Fruit fly (Drosophila melanogaster) whole organism, prepupa: ENCODE measurements around the gene Nmdar1.

Experiments used
- Blimp-1 ChIP-seq: fragments of 200-800 bp; sonication (Bioruptor generic); optimal IDR thresholded peaks from 3 replicates; lab custom pipeline; 2017; ENCODE audit warnings: missing biosample characterization, missing genetic modification characterization, mild to moderate bottlenecking, moderate library complexity, missing genetic modification reagents
- CG1621 ChIP-seq: fragments of 200-800 bp; sonication (Bioruptor generic); optimal IDR thresholded peaks from 3 replicates; lab custom pipeline; 2018; ENCODE audit warnings: missing biosample characterization, mild to moderate bottlenecking, missing genetic modification characterization
- CG32006 ChIP-seq: fragments of 200-800 bp; sonication (Bioruptor generic); optimal IDR thresholded peaks from 3 replicates; lab custom pipeline; 2017; ENCODE audit warnings: missing biosample characterization, mild to moderate bottlenecking, missing genetic modification characterization
- CG3919 ChIP-seq: fragments of 200-800 bp; sonication (Bioruptor generic); optimal IDR thresholded peaks from 3 replicates; lab custom pipeline; 2016; ENCODE audit warnings: missing biosample characterization, missing genetic modification characterization
- CG7368 ChIP-seq: fragments of 200-800 bp; sonication (Bioruptor generic); optimal IDR thresholded peaks from 3 replicates; lab custom pipeline; 2016; ENCODE audit warnings: missing biosample characterization, missing genetic modification characterization
- Eip78C ChIP-seq: fragments of 200-800 bp; sonication (Bioruptor generic); peaks from one replicate; lab custom pipeline; 2016; ENCODE audit warnings: missing biosample characterization, missing genetic modification characterization
- Hr4 ChIP-seq: fragments of 200-800 bp; sonication (Bioruptor generic); optimal IDR thresholded peaks from 3 replicates; lab custom pipeline; 2016; ENCODE audit warnings: missing biosample characterization, missing genetic modification characterization
- Sox15 ChIP-seq: fragments of 200-800 bp; sonication (Bioruptor generic); optimal IDR thresholded peaks from 3 replicates; lab custom pipeline; 2016; ENCODE audit warnings: missing biosample characterization, missing genetic modification characterization
- acj6 ChIP-seq: fragments of 200-800 bp; sonication (Bioruptor generic); optimal IDR thresholded peaks from 3 replicates; lab custom pipeline; 2016; ENCODE audit warnings: missing biosample characterization, missing genetic modification characterization
- lz ChIP-seq: fragments of 200-800 bp; sonication (Bioruptor generic); optimal IDR thresholded peaks from 3 replicates; lab custom pipeline; 2016; ENCODE audit warnings: missing biosample characterization, missing genetic modification characterization
- salr ChIP-seq, 2 experiments: fragments of 200-800 bp; sonication (Bioruptor generic); optimal IDR thresholded peaks; 3 replicates each; lab custom pipeline; 2016 to 2018; ENCODE audit warnings: missing biosample characterization in 2 of 2, missing genetic modification characterization in 2 of 2, mild to moderate bottlenecking in 1 of 2
- ss ChIP-seq, 2 experiments: fragments of 200-800 bp; sonication (Bioruptor generic); optimal IDR thresholded peaks; 2 replicates in 1 of 2; 3 replicates in 1 of 2; lab custom pipeline; 2017 to 2018; ENCODE audit warnings: mild to moderate bottlenecking in 2 of 2, missing biosample characterization in 2 of 2, missing genetic modification characterization in 2 of 2, moderate library complexity in 1 of 2
- vri ChIP-seq: fragments of 200-800 bp; sonication (Bioruptor generic); optimal IDR thresholded peaks from 3 replicates; lab custom pipeline; 2016; ENCODE audit warnings: missing biosample characterization, mild to moderate bottlenecking, missing genetic modification characterization

dm6 chr3R:5564775-5565190 lies 41.7 kb upstream of the Nmdar1 start, which contains the start of the genes CG14671 and CG12746:
- TF ChIP-seq CG3919 (GFP tag; lab: Kevin White, UChicago) (no peak), Hr4 (GFP tag; lab: Kevin White, UChicago) (no peak), salr (GFP tag; optimal IDR thresholded peaks at IDR 0.05; lab: Kevin White, UChicago) (no peak), ss (GFP tag; optimal IDR thresholded peaks at IDR 0.05; lab: Kevin White, UChicago) (no peak), CG7368 (no peak), Eip78C (no peak), vri (GFP tag; lab: Kevin White, UChicago) (no peak), CG32006 (GFP tag; lab: Kevin White, UChicago) (no peak), CG1621 (tag; lab: Kevin White, UChicago) (no peak), Sox15 (GFP tag; lab: Kevin White, UChicago) (no peak), Blimp-1 (GFP tag; lab: Kevin White, UChicago) (no peak), acj6 (GFP tag; lab: Kevin White, UChicago) (no peak), lz (GFP tag; lab: Kevin White, UChicago) (no peak)
